Worm (Caenorhabditis elegans) whole organism, young adult: ENCODE measurements around the gene his-32.

Experiments used
- C06A6.2 ChIP-seq: fragments of 200-800 bp; sonication (Bioruptor generic); conservative IDR thresholded peaks from 2 replicates; pipeline ENCODE4 v1.3.6; 2022; ENCODE audit warnings: missing genetic modification characterization, missing compliant biosample characterization
- F22D6.2 ChIP-seq: sonication (generic microtip); optimal IDR thresholded peaks from 2 replicates; lab custom pipeline; 2016; ENCODE audit warnings: mild to moderate bottlenecking, missing genetic modification characterization, missing compliant biosample characterization
- F33H1.4 ChIP-seq: fragments of 200-800 bp; sonication (Bioruptor generic); IDR thresholded peaks from 2 replicates; pipeline ENCODE4 v1.3.6; 2022; ENCODE audit warnings: missing genetic modification reagents, missing genetic modification characterization, missing compliant biosample characterization
- F49E8.2 ChIP-seq: sonication (generic microtip); optimal IDR thresholded peaks from 3 replicates; lab custom pipeline; 2017; ENCODE audit warnings: missing genetic modification characterization, mild to moderate bottlenecking, missing compliant biosample characterization, antibody characterized with exemption, moderate library complexity; ENCODE audit not compliant: insufficient read depth
- F55B11.4 ChIP-seq: sonication (generic microtip); optimal IDR thresholded peaks from 2 replicates; lab custom pipeline; 2016; ENCODE audit warnings: missing compliant biosample characterization, missing genetic modification characterization, borderline replicate concordance; ENCODE audit not compliant: insufficient read depth
- F57A8.1 ChIP-seq: fragments of 200-800 bp; sonication (Bioruptor generic); optimal IDR thresholded peaks from 2 replicates; lab custom pipeline; 2018; ENCODE audit warnings: mild to moderate bottlenecking, missing genetic modification characterization, moderate library complexity, missing compliant biosample characterization
- F57C9.4 ChIP-seq: sonication (generic microtip); optimal IDR thresholded peaks from 2 replicates; lab custom pipeline; 2017; ENCODE audit warnings: mild to moderate bottlenecking, missing genetic modification characterization, missing compliant biosample characterization
- K11D2.4 ChIP-seq: fragments of 200-800 bp; sonication (Bioruptor generic); IDR thresholded peaks from 2 replicates; pipeline ENCODE4 v1.3.6; 2022; ENCODE audit warnings: missing genetic modification reagents, missing genetic modification characterization, missing compliant biosample characterization
- T26A5.8 ChIP-seq: sonication (generic microtip); optimal IDR thresholded peaks from 2 replicates; lab custom pipeline; 2016; ENCODE audit warnings: missing genetic modification characterization, missing compliant biosample characterization
- Y53F4B.3 ChIP-seq: fragments of 200-800 bp; sonication (Bioruptor generic); IDR thresholded peaks from 2 replicates; pipeline ENCODE4 v1.3.6; 2022; ENCODE audit warnings: missing genetic modification reagents, missing genetic modification characterization, missing compliant biosample characterization
- Y53G8AR.9 ChIP-seq: fragments of 200-800 bp; sonication (Bioruptor generic); conservative IDR thresholded peaks from 2 replicates; pipeline ENCODE4 v1.3.6; 2022; ENCODE audit warnings: missing genetic modification reagents, missing genetic modification characterization, missing compliant biosample characterization
- Y95B8A.8 ChIP-seq: fragments of 200-800 bp; sonication (Bioruptor generic); IDR thresholded peaks from 2 replicates; pipeline ENCODE4 v1.3.6; 2022; ENCODE audit warnings: missing genetic modification reagents, missing genetic modification characterization, missing compliant biosample characterization
- ama-1 ChIP-seq, 3 experiments: fragments of 150-350 bp in 1 of 3; sonication (generic microtip) in 2 of 3; optimal IDR thresholded peaks; 2 replicates each; lab custom pipeline; 2014 to 2018; ENCODE audit warnings: missing biosample characterization in 2 of 3, missing genetic modification characterization in 2 of 3, missing genetic modification reagents in 2 of 3
- aptf-2 ChIP-seq: fragments of 200-800 bp; sonication (Bioruptor generic); conservative IDR thresholded peaks from 2 replicates; pipeline ENCODE4 v1.3.6; 2022; ENCODE audit warnings: missing genetic modification reagents, missing genetic modification characterization, missing compliant biosample characterization
- aptf-3 ChIP-seq: fragments of 200-800 bp; sonication (Bioruptor generic); IDR thresholded peaks from 2 replicates; pipeline ENCODE4 v1.3.6; 2022; ENCODE audit warnings: missing genetic modification characterization, missing compliant biosample characterization
- athp-1 ChIP-seq: sonication (generic microtip); optimal IDR thresholded peaks from 2 replicates; lab custom pipeline; 2017; ENCODE audit warnings: mild to moderate bottlenecking, missing genetic modification characterization, missing compliant biosample characterization
- attf-3 ChIP-seq: fragments of 200-800 bp; sonication (Bioruptor generic); conservative IDR thresholded peaks from 2 replicates; pipeline ENCODE4 v1.3.6; 2022; ENCODE audit warnings: missing genetic modification reagents, missing genetic modification characterization, missing compliant biosample characterization
- attf-5 ChIP-seq: fragments of 200-800 bp; sonication (Bioruptor generic); optimal IDR thresholded peaks from 2 replicates; lab custom pipeline; 2018; ENCODE audit warnings: mild to moderate bottlenecking, missing genetic modification characterization, missing compliant biosample characterization
- ceh-27 ChIP-seq: fragments of 200-800 bp; sonication (Bioruptor generic); optimal IDR thresholded peaks from 2 replicates; lab custom pipeline; 2018; ENCODE audit warnings: mild to moderate bottlenecking, missing genetic modification characterization, moderate library complexity, missing compliant biosample characterization
- dox-1 ChIP-seq: fragments of 200-800 bp; sonication (Bioruptor generic); IDR thresholded peaks from 2 replicates; pipeline ENCODE4 v1.3.6; 2022; ENCODE audit warnings: missing genetic modification reagents, missing genetic modification characterization, missing compliant biosample characterization
- dpl-1 ChIP-seq: fragments of 150-350 bp; optimal IDR thresholded peaks from 2 replicates; lab custom pipeline; 2014; ENCODE audit warnings: missing biosample characterization, missing genetic modification reagents, missing genetic modification characterization
- egl-18 ChIP-seq: fragments of 200-800 bp; sonication (Bioruptor generic); IDR thresholded peaks from 2 replicates; pipeline ENCODE4 v1.3.6; 2022; ENCODE audit warnings: missing genetic modification reagents, missing genetic modification characterization, missing compliant biosample characterization
- egl-44 ChIP-seq: fragments of 200-800 bp; sonication (Bioruptor generic); IDR thresholded peaks from 2 replicates; pipeline ENCODE4 v1.3.6; 2022; ENCODE audit warnings: missing genetic modification reagents, missing genetic modification characterization, missing compliant biosample characterization
- hlh-12 ChIP-seq: sonication (generic microtip); optimal IDR thresholded peaks from 2 replicates; lab custom pipeline; 2016; ENCODE audit warnings: missing genetic modification characterization, missing compliant biosample characterization
- hlh-26 ChIP-seq: fragments of 200-800 bp; sonication (Bioruptor generic); conservative IDR thresholded peaks from 2 replicates; pipeline ENCODE4 v1.3.6; 2022; ENCODE audit warnings: missing genetic modification reagents, missing genetic modification characterization, missing compliant biosample characterization
- hmg-1.2 ChIP-seq: fragments of 200-800 bp; sonication (Bioruptor generic); IDR thresholded peaks from 2 replicates; pipeline ENCODE4 v1.3.6; 2022; ENCODE audit warnings: missing genetic modification reagents, missing genetic modification characterization, missing compliant biosample characterization
- hrde-1 ChIP-seq: sonication (generic microtip); optimal IDR thresholded peaks from 2 replicates; lab custom pipeline; 2016; ENCODE audit warnings: missing genetic modification characterization, mild to moderate bottlenecking, missing compliant biosample characterization, moderate library complexity, missing genotype, missing genetic modification reagents, borderline replicate concordance
- lin-26 ChIP-seq: fragments of 200-800 bp; sonication (Bioruptor generic); IDR thresholded peaks from 2 replicates; pipeline ENCODE4 v1.3.6; 2022; ENCODE audit warnings: missing genetic modification reagents, missing genetic modification characterization, missing compliant biosample characterization
- lir-1 ChIP-seq: fragments of 200-800 bp; sonication (Bioruptor generic); conservative IDR thresholded peaks from 2 replicates; pipeline ENCODE4 v1.3.6; 2022; ENCODE audit warnings: missing genetic modification reagents, missing genetic modification characterization, missing compliant biosample characterization
- lsy-27 ChIP-seq: sonication (generic microtip); optimal IDR thresholded peaks from 2 replicates; lab custom pipeline; 2017; ENCODE audit warnings: missing genetic modification characterization, mild to moderate bottlenecking, missing compliant biosample characterization, antibody characterized with exemption, missing genotype, borderline replicate concordance; ENCODE audit not compliant: insufficient read depth
- madf-8 ChIP-seq: fragments of 200-800 bp; sonication (Bioruptor generic); conservative IDR thresholded peaks from 2 replicates; pipeline ENCODE4 v1.3.6; 2022; ENCODE audit warnings: missing genetic modification reagents, missing genetic modification characterization, missing compliant biosample characterization
- mxl-1 ChIP-seq: sonication (generic microtip); optimal IDR thresholded peaks from 2 replicates; lab custom pipeline; 2016; ENCODE audit warnings: missing genetic modification characterization, missing compliant biosample characterization
- nfya-2 ChIP-seq: fragments of 200-800 bp; sonication (Bioruptor generic); IDR thresholded peaks from 2 replicates; pipeline ENCODE4 v1.3.6; 2022; ENCODE audit warnings: missing genetic modification reagents, missing genetic modification characterization, missing compliant biosample characterization
- nhr-179 ChIP-seq: sonication (generic microtip); optimal IDR thresholded peaks from 2 replicates; lab custom pipeline; 2016; ENCODE audit warnings: mild to moderate bottlenecking, missing genetic modification characterization, missing compliant biosample characterization
- pbrm-1 ChIP-seq: fragments of 200-800 bp; sonication (Bioruptor generic); IDR thresholded peaks from 2 replicates; pipeline ENCODE4 v1.3.6; 2022; ENCODE audit warnings: missing genetic modification reagents, missing genetic modification characterization, missing compliant biosample characterization
- pha-4 ChIP-seq: fragments of 150-350 bp; sonication (generic microtip); optimal IDR thresholded peaks from 2 replicates; lab custom pipeline; 2014; ENCODE audit warnings: missing biosample characterization, missing genetic modification reagents, missing genetic modification characterization
- repo-1 ChIP-seq: sonication (generic microtip); optimal IDR thresholded peaks from 2 replicates; lab custom pipeline; 2017; ENCODE audit warnings: mild to moderate bottlenecking, missing genetic modification characterization, missing compliant biosample characterization
- sea-2 ChIP-seq: fragments of 200-800 bp; sonication (Bioruptor generic); IDR thresholded peaks from 2 replicates; pipeline ENCODE4 v1.3.6; 2022; ENCODE audit warnings: missing genetic modification characterization, missing compliant biosample characterization
- somi-1 ChIP-seq: fragments of 200-800 bp; sonication (Bioruptor generic); optimal IDR thresholded peaks from 2 replicates; lab custom pipeline; 2018; ENCODE audit warnings: mild to moderate bottlenecking, missing genetic modification characterization, missing compliant biosample characterization
- sptf-2 ChIP-seq: fragments of 200-800 bp; sonication (Bioruptor generic); optimal IDR thresholded peaks from 2 replicates; lab custom pipeline; 2018; ENCODE audit warnings: mild to moderate bottlenecking, missing genetic modification characterization, missing compliant biosample characterization
- tbx-9 ChIP-seq: sonication (generic microtip); optimal IDR thresholded peaks from 2 replicates; lab custom pipeline; 2016; ENCODE audit warnings: borderline replicate concordance, missing genetic modification characterization, inconsistent platforms, missing compliant biosample characterization
- unc-130 ChIP-seq: sonication (generic microtip); optimal IDR thresholded peaks from 2 replicates; lab custom pipeline; 2016; ENCODE audit warnings: missing genetic modification reagents, missing genetic modification characterization, missing compliant biosample characterization
- ztf-18 ChIP-seq: sonication (generic microtip); optimal IDR thresholded peaks from 2 replicates; lab custom pipeline; 2016; ENCODE audit warnings: missing genotype, mild to moderate bottlenecking, missing genetic modification characterization, missing compliant biosample characterization
- ztf-6 ChIP-seq: fragments of 200-800 bp; sonication (Bioruptor generic); IDR thresholded peaks from 2 replicates; pipeline ENCODE4 v1.3.6; 2022; ENCODE audit warnings: missing genetic modification reagents, missing genetic modification characterization, missing compliant biosample characterization

The his-32 gene

ce11 chrIV:8367887-8368286, 33.8 kb downstream of the his-32 start:
- TF ChIP-seq hmg-1.2 = no peak
- TF ChIP-seq C06A6.2 (GFP tag; lab: Robert Waterston, UW) = no peak
- no peak for TF ChIP-seq egl-18 (GFP tag; lab: Robert Waterston, UW)
- TF ChIP-seq F22D6.2 (tag; lab: Kevin White, UChicago) = no peak

ce11 chrIV:8369135-8369534, 35.0 kb downstream of the his-32 start, which contains the start of gene D2096.6:
TSS of gene D2096.6 (minus strand) at chrIV:8369235.
- TF ChIP-seq K11D2.4 (GFP tag; lab: Robert Waterston, UW) (no peak), sptf-2 (GFP tag; lab: Kevin White, UChicago) (no peak), dpl-1 (no peak), aptf-2 (GFP tag; lab: Robert Waterston, UW) (no peak), F49E8.2 (tag; lab: Kevin White, UChicago) (no peak)

- peak; percentile 23 for TF ChIP-seq ama-1 (optimal IDR thresholded peaks at IDR 0.05; lab: Kevin White, UChicago)
- TF ChIP-seq ama-1 (GFP tag; optimal IDR thresholded peaks at IDR 0.05; lab: Kevin White, UChicago) = peak; percentile 46 to 65
- peak; percentile 72 for TF ChIP-seq ztf-18 (tag; lab: Kevin White, UChicago)
- peak; percentile 57 for TF ChIP-seq F49E8.2 (tag; lab: Kevin White, UChicago)
- TF ChIP-seq hlh-12 = peak; percentile 22
- peak; percentile 59 for TF ChIP-seq F33H1.4
- peak; percentile 67 for TF ChIP-seq attf-3
- 0 out of 2 replicates have a peak, but pooled peaks have one; percentile 48 for TF ChIP-seq ztf-6 (GFP tag; lab: Robert Waterston, UW)
- peak; percentile 70 for TF ChIP-seq ceh-27 (GFP tag; lab: Kevin White, UChicago)
- TF ChIP-seq hlh-26 (GFP tag; lab: Robert Waterston, UW) = no peak
- TF ChIP-seq attf-5 (GFP tag; lab: Kevin White, UChicago) = peak; percentile 49
- 0 out of 2 replicates have a peak, but pooled peaks have one; percentile 36 for TF ChIP-seq aptf-3 (GFP tag; lab: Robert Waterston, UW)
- peak; percentile 20; the same call in 1 of the 2 replicates for TF ChIP-seq Y53F4B.3 (GFP tag; lab: Robert Waterston, UW)
- peak; percentile 62; the same call in 1 of the 2 replicates for TF ChIP-seq pbrm-1 (GFP tag; lab: Robert Waterston, UW)
- no peak for TF ChIP-seq tbx-9 (tag; lab: Kevin White, UChicago)
- 0 out of 2 replicates have a peak, but pooled peaks have one; percentile 45 for TF ChIP-seq lir-1 (GFP tag; lab: Robert Waterston, UW)
- TF ChIP-seq F57A8.1 (GFP tag; lab: Kevin White, UChicago) = no peak
- TF ChIP-seq repo-1 = peak; percentile 73
- TF ChIP-seq lsy-27 (tag; lab: Kevin White, UChicago) = peak; percentile 71
- peak; percentile 80 for TF ChIP-seq athp-1
- peak; percentile 85 for TF ChIP-seq unc-130 (GFP tag; lab: Kevin White, UChicago)
- TF ChIP-seq T26A5.8 (tag; lab: Kevin White, UChicago) = no peak
- TF ChIP-seq mxl-1 (tag; lab: Kevin White, UChicago) = peak; percentile 76
- TF ChIP-seq pha-4 (tag; lab: Kevin White, UChicago) = no peak
- TF ChIP-seq Y53G8AR.9 (GFP tag; lab: Robert Waterston, UW) = peak; percentile 80
- peak; percentile 67; the same call in 1 of the 2 replicates for TF ChIP-seq egl-44
- no peak for TF ChIP-seq nfya-2 (GFP tag; lab: Robert Waterston, UW)
- peak; percentile 63 for TF ChIP-seq hmg-1.2
- peak; percentile 33; the same call in 1 of the 2 replicates for TF ChIP-seq K11D2.4 (GFP tag; lab: Robert Waterston, UW)
- no peak for TF ChIP-seq F57C9.4
- TF ChIP-seq madf-8 (GFP tag; lab: Robert Waterston, UW) = 0 out of 2 replicates have a peak, but pooled peaks have one; percentile 25
- peak; percentile 80 for TF ChIP-seq Y95B8A.8 (GFP tag; lab: Robert Waterston, UW)
- peak; percentile 82 for TF ChIP-seq dox-1 (GFP tag; lab: Robert Waterston, UW)
- peak; percentile 78 for TF ChIP-seq hrde-1 (tag; lab: Kevin White, UChicago)
- TF ChIP-seq somi-1 (GFP tag; lab: Kevin White, UChicago) = peak; percentile 55
- peak; percentile 84 for TF ChIP-seq lin-26 (GFP tag; lab: Robert Waterston, UW)
- TF ChIP-seq sea-2 = no peak
- no peak for TF ChIP-seq F55B11.4 (tag; lab: Kevin White, UChicago)
- TF ChIP-seq nhr-179 (tag; lab: Kevin White, UChicago) = no peak
Measured at ce11 chrIV:8375381-8375780, 41.3 kb downstream of the his-32 start.
